Worm (Caenorhabditis elegans): Measurements from ENCODE around the gene oct-2.

Gene oct-2

ce11 chrX:11299642-11300307, 46.5 kb upstream of the oct-2 start, which contains the start of the genes snrp-40.1 and F08G12.3 (continued):
- no peak for TF ChIP-seq mdt-29 (GFP tag; IDR thresholded peaks at IDR 0.05)
- peak; percentile 89 for TF ChIP-seq rbr-2 (tag; optimal IDR thresholded peaks at IDR 0.05)
- TF ChIP-seq aha-1 (tag): peak; percentile 99
- no peak for TF ChIP-seq Y105C5A.15 (GFP tag; IDR thresholded peaks at IDR 0.05)
- TF ChIP-seq hlh-11 (tag; optimal IDR thresholded peaks at IDR 0.05): peak; percentile 92
- TF ChIP-seq T20F7.1 (GFP tag; optimal IDR thresholded peaks at IDR 0.05): peak; percentile 14
- TF ChIP-seq mdl-1 (tag; optimal IDR thresholded peaks at IDR 0.05): peak; percentile 59 to 88
- peak; percentile 57 for TF ChIP-seq F37D6.2 (tag; optimal IDR thresholded peaks at IDR 0.05)
- peak; percentile 93 for TF ChIP-seq mxl-3 (GFP tag; optimal IDR thresholded peaks at IDR 0.05)
- TF ChIP-seq nhr-111 (GFP tag; optimal IDR thresholded peaks at IDR 0.05): no peak
- TF ChIP-seq nhr-102 (tag; optimal IDR thresholded peaks at IDR 0.05): peak; percentile 28
- TF ChIP-seq nhr-48 (tag; optimal IDR thresholded peaks at IDR 0.05): peak; percentile 68
- TF ChIP-seq egl-43 (GFP tag; IDR thresholded peaks at IDR 0.05): peak; percentile 73
- TF ChIP-seq saeg-2 (GFP tag; IDR thresholded peaks at IDR 0.05): no peak
- peak; percentile 88 for TF ChIP-seq mes-2 (tag; optimal IDR thresholded peaks at IDR 0.05; ENCODE audit: poor library complexity, severe bottlenecking)
- TF ChIP-seq nhr-28 (tag; optimal IDR thresholded peaks at IDR 0.05): peak; percentile 97
- peak; percentile 30; the same call in 1 of the 2 replicates for TF ChIP-seq vab-7 (GFP tag; IDR thresholded peaks at IDR 0.05)
- TF ChIP-seq hlh-30 (tag; optimal IDR thresholded peaks at IDR 0.05; ENCODE audit: insufficient read depth): peak; percentile 90
- peak; percentile 78 for TF ChIP-seq nhr-77 (tag; optimal IDR thresholded peaks at IDR 0.05)
- no peak; the same call in none of the 2 replicates for TF ChIP-seq set-16 (GFP tag; IDR thresholded peaks at IDR 0.05)
- TF ChIP-seq arid-1 (GFP tag; conservative IDR thresholded peaks at IDR 0.05): peak; percentile 47; the same call in 1 of the 2 replicates

ce11 chrX:11305773-11306172, 40.5 kb upstream of the oct-2 start, which contains the start of gene F08G12.1:
Gene F08G12.1, minus strand, starts transcription at chrX:11305873.
- TF ChIP-seq ZK337.2 (GFP tag; IDR thresholded peaks at IDR 0.05) (no peak), madf-5 (GFP tag; IDR thresholded peaks at IDR 0.05) (no peak), hlh-30 (tag; optimal IDR thresholded peaks at IDR 0.05; ENCODE audit: insufficient read depth) (no peak), dmd-9 (GFP tag; IDR thresholded peaks at IDR 0.05) (no peak), php-3 (GFP tag; IDR thresholded peaks at IDR 0.05) (no peak), tra-1 (GFP tag; IDR thresholded peaks at IDR 0.05) (no peak), ceh-44 (GFP tag; IDR thresholded peaks at IDR 0.05) (no peak), madf-9 (GFP tag; conservative IDR thresholded peaks at IDR 0.05) (no peak), unc-130 (GFP tag; optimal IDR thresholded peaks at IDR 0.05) (no peak), lir-3 (tag; optimal IDR thresholded peaks at IDR 0.05) (no peak), ceh-62 (tag; optimal IDR thresholded peaks at IDR 0.05) (no peak)

- TF ChIP-seq hmg-1.1 (GFP tag; IDR thresholded peaks at IDR 0.05) (0 out of 2 replicates have a peak, but pooled peaks have one; percentile 11), mes-2 (tag; optimal IDR thresholded peaks at IDR 0.05; ENCODE audit: poor library complexity, severe bottlenecking) (peak; percentile 54), nhr-48 (tag; optimal IDR thresholded peaks at IDR 0.05) (no peak)
Observed at ce11 chrX:11307056-11307455, 39.2 kb upstream of the oct-2 start, which contains the start of gene vhl-1. Gene vhl-1, plus strand, starts transcription at chrX:11307356.

ce11 chrX:11310285-11310838, 35.9 kb upstream of the oct-2 start, which contains the start of gene F08G12.5:
Gene F08G12.5, minus strand, starts transcription at chrX:11310285.
- no peak for TF ChIP-seq F49E8.2 (tag; optimal IDR thresholded peaks at IDR 0.05; ENCODE audit: borderline replicate concordance)
- no peak for TF ChIP-seq Y48G9A.11 (GFP tag; IDR thresholded peaks at IDR 0.05)
- TF ChIP-seq hlh-11 (tag; optimal IDR thresholded peaks at IDR 0.05): peak; percentile 49
- peak; percentile 74 for TF ChIP-seq nhr-28 (tag; optimal IDR thresholded peaks at IDR 0.05)
- no peak for TF ChIP-seq dve-1 (tag; optimal IDR thresholded peaks at IDR 0.05; ENCODE audit: insufficient read depth)
- no peak for TF ChIP-seq spr-3 (GFP tag; optimal IDR thresholded peaks at IDR 0.05)
- TF ChIP-seq unc-62 (GFP tag; optimal IDR thresholded peaks at IDR 0.05 in 1 of 2): peak in 1 of 2 experiments; percentile 75
- no peak for TF ChIP-seq unc-62 (tag; optimal IDR thresholded peaks at IDR 0.05)
- peak in 1 of 2 experiments; percentile 86 for TF ChIP-seq daf-16 (GFP tag; optimal IDR thresholded peaks at IDR 0.05)
- TF ChIP-seq daf-16 (tag; optimal IDR thresholded peaks at IDR 0.05): peak; percentile 81

All from whole organism, L4 larva.